Fruit fly (Drosophila melanogaster): ENCODE results near the gene GstD6.

The GstD6 gene

dm6 chr3R:12423997-12424396 lies 47.1 kb downstream of the GstD6 start:
- TF ChIP-seq CG8478 (optimal IDR thresholded peaks at IDR 0.05) = no peak
- no peak for TF ChIP-seq CTCF (optimal IDR thresholded peaks at IDR 0.05)

dm6 chr3R:12425510-12426309 lies 48.8 kb downstream of the GstD6 start, which contains the start of gene Pp1-87B:
TSS of gene Pp1-87B (minus strand) at chr3R:12425917.
- TF ChIP-seq CTCF (optimal IDR thresholded peaks at IDR 0.05) = peak in 1 of 2 experiments; percentile 12
- TF ChIP-seq CG8478 (optimal IDR thresholded peaks at IDR 0.05) = no peak

- TF ChIP-seq CG8478 (optimal IDR thresholded peaks at IDR 0.05) (no peak), CTCF (optimal IDR thresholded peaks at IDR 0.05) (no peak)
These were observed 49.4 kb downstream of the GstD6 start, which contains the start of gene NANS for dm6 chr3R:12426310-12426653. TSS of gene NANS (plus strand) at chr3R:12426578.
